Worm (Caenorhabditis elegans) whole organism, L4/young adult: ENCODE results near the gene F53C3.4.

Source experiments
- W03F9.2 ChIP-seq: fragments of 150-350 bp; optimal IDR thresholded peaks from 2 replicates; lab custom pipeline; 2014; ENCODE audit warnings: missing biosample characterization, missing genetic modification characterization
- dao-5 ChIP-seq: sonication (generic microtip); optimal IDR thresholded peaks from 2 replicates; lab custom pipeline; 2016; ENCODE audit warnings: missing genotype, missing genetic modification characterization, moderate library complexity, missing compliant biosample characterization
- him-1 ChIP-seq: sonication (generic microtip); optimal IDR thresholded peaks from 2 replicates; lab custom pipeline; 2016; ENCODE audit warnings: missing genotype, missing genetic modification reagents, missing genetic modification characterization, missing compliant biosample characterization

Gene F53C3.4

DNA sequence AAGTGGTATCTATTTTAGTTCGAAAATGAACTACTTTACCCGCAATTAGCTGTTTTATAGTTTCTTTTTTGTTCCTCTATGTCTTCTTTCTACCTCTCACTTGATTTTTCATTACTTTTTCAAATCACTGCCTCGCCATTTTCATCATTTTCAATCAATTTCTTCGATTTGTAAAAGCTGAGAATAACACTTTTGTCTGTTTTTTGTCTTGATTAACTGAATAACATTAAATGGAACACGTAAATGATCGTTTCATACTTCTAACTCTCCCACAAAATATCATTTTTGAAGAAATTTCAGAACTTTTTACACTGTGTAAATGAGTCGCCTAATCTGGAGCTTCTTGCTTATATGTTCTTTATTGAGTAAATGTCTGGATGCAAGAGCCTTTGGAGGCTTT is at the start of gene F53C3.4:
TSS of gene F53C3.4 (plus strand) at position 301 of the 400 bp plus-strand sequence.
- no peak for TF ChIP-seq W03F9.2
- no peak for TF ChIP-seq dao-5
- no peak for TF ChIP-seq him-1 (tag; lab: Kevin White, UChicago)

- TF ChIP-seq him-1 (tag; lab: Kevin White, UChicago) (no peak), W03F9.2 (no peak), dao-5 (no peak)
Observed at ce11 chrII:3852654-3853053, 48.6 kb upstream of the F53C3.4 start, which contains the start of gene nhr-257. Gene nhr-257 (plus strand): TSS chrII:3852954.

ce11 chrII:3860826-3861225 is 40.4 kb upstream of the F53C3.4 start, which contains the start of gene oac-11:
Gene oac-11 (minus strand): TSS chrII:3860926.
- no peak for TF ChIP-seq W03F9.2
- no peak for TF ChIP-seq dao-5
- TF ChIP-seq him-1 (tag; lab: Kevin White, UChicago): no peak

- TF ChIP-seq dao-5: no peak
- TF ChIP-seq him-1 (tag; lab: Kevin White, UChicago): no peak
- no peak for TF ChIP-seq W03F9.2
Observed at ce11 chrII:3862053-3862452, 39.2 kb upstream of the F53C3.4 start.

ce11 chrII:3864652-3865051 is 36.6 kb upstream of the F53C3.4 start, which contains the start of gene nhr-261:
Gene nhr-261 (minus strand): TSS chrII:3864752.
- TF ChIP-seq him-1 (tag; lab: Kevin White, UChicago): no peak
- TF ChIP-seq dao-5: no peak
- TF ChIP-seq W03F9.2: no peak

- TF ChIP-seq dao-5: no peak
- no peak for TF ChIP-seq W03F9.2
- TF ChIP-seq him-1 (tag; lab: Kevin White, UChicago): no peak
Observed at ce11 chrII:3869601-3870000, 31.6 kb upstream of the F53C3.4 start, which contains the start of gene oac-10. Gene oac-10 (plus strand): TSS chrII:3869901.

DNA sequence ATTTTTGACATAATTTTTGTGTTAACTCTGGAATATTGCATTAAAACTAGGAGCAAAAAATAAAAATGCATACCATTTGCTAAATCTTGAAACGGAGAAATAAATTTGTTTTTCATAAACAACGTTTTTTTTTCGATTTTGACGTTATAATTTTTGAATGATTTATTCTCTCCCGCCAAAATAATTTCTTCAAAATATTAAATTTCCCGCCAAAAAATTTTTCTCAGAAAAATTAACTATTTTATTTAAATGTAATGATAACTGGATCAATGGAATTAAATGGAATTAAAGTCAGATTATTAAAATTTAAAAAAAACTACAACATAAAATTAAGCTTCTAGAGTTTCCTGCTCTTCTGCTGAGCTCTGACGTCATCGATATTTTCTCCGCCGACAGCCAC is 24.1 kb upstream of the F53C3.4 start, which contains the start of gene nep-3:
TSS of gene nep-3 (minus strand) at position 101 of the 400 bp plus-strand sequence.
- TF ChIP-seq dao-5 (no peak), him-1 (tag; lab: Kevin White, UChicago) (no peak), W03F9.2 (no peak)

DNA sequence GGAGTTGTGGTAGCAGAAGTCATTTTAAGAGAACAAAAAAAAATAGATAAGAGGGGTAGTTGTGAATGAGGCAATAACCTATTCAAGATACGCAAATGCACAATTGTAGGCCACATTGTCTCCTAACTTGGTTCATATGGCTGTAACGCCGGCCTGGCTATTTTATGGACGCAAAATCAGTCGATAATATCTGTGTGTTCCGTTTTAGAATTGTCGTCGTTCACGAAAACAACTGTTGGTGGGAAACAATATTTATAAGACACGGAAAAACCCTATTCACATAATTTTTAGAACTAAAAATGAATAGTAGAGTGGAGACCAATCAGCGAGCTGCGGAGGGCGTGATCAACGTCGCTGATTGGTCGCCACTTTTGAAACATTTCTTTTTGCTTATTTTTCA is 23.3 kb upstream of the F53C3.4 start, which contains the start of gene sdz-7:
TSS of gene sdz-7 (minus strand) at position 101 of the 400 bp plus-strand sequence.
- TF ChIP-seq him-1 (tag; lab: Kevin White, UChicago): no peak
- no peak for TF ChIP-seq dao-5
- TF ChIP-seq W03F9.2: no peak

DNA sequence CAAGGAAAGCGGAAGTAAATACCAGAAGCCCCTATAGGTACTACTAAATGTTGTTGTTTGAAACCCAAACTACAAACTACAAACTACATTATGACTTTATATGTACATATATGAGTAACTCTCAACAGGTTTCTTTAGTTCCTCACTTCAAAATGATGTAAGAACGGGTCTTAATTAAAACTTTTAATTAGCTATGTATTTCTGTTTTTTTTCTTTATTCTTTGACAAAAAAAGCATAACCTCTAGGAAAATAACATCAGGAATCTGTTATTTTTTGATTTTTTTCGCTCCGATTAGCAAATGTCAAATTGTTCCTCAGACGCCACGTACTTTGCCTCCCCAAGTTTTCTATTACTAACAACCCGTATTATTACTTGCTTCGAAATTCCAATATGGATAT is 22.9 kb upstream of the F53C3.4 start, which contains the start of gene srh-250:
TSS of gene srh-250 (plus strand) at position 301 of the 400 bp plus-strand sequence.
- TF ChIP-seq him-1 (tag; lab: Kevin White, UChicago): no peak
- no peak for TF ChIP-seq W03F9.2
- TF ChIP-seq dao-5: no peak

DNA sequence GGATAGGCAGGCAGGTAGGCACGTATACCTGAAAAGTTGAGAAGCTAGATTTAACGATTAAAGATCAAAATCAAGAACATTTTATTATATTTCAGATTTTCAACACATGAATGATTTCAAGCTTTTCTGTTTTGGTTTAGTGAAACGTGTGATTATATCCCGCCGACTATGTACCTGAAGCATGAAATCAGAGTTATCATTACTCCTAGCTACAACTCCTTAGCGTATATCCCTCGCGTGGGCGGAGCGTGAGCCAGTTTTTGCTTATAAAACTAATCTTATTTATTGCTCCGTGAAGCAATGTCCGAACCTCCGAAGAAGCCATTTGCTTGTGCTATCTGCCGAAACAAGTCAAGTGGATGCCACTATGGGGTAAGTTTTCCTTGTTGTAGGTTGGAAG is 21.3 kb upstream of the F53C3.4 start, which contains the start of gene nhr-166:
TSS of gene nhr-166 (plus strand) at position 301 of the 400 bp plus-strand sequence.
- TF ChIP-seq W03F9.2 (no peak), dao-5 (no peak), him-1 (tag; lab: Kevin White, UChicago) (no peak)

DNA sequence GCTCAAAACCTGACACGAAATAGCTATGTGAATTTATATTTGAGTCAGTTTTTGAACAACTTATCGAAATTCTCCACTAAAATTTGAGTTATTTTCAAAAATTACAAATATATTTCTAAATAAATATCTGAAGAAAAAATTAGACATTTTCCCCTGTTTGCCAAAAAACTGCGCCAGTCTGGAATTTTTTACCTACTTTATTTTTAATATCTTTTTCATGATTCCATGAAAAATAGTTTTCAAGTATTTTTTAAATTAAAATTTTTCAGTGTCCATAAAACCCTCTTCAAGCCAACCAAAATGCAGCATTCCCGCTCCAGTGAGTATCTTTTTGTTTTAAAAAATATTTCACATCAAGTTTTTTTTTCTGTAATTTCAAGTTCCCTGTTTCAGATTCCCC is 10.1 kb upstream of the F53C3.4 start, which contains the start of gene F53C3.8:
TSS of gene F53C3.8 (plus strand) at position 301 of the 400 bp plus-strand sequence.
- TF ChIP-seq dao-5: no peak
- TF ChIP-seq him-1 (tag; lab: Kevin White, UChicago): no peak
- no peak for TF ChIP-seq W03F9.2

ce11 chrII:3893911-3894310 is 7.3 kb upstream of the F53C3.4 start:
- no peak for TF ChIP-seq him-1 (tag; lab: Kevin White, UChicago)
- no peak for TF ChIP-seq W03F9.2
- no peak for TF ChIP-seq dao-5

DNA sequence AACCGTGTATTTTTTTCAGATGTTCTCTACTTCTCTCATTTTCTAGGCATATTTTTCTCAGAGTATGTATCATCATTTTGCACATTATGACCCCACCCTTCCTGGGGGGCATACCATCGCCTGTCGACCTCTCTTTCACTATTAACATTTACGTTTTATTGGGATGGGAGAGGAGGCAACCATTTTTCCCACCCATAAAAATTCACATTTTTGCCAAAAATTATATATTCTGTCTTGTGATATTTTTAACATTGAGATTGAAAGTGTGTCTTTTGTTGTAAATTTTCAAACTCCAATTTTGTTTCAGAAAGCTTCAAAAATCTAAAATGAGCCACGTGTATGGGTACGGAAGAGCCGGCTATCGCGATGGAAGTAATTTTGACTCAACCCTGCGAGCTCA is 6.5 kb upstream of the F53C3.4 start, which contains the start of gene F53C3.7:
TSS of gene F53C3.7 (plus strand) at position 301 of the 400 bp plus-strand sequence.
- TF ChIP-seq him-1 (tag; lab: Kevin White, UChicago) (no peak), dao-5 (no peak), W03F9.2 (no peak)

DNA sequence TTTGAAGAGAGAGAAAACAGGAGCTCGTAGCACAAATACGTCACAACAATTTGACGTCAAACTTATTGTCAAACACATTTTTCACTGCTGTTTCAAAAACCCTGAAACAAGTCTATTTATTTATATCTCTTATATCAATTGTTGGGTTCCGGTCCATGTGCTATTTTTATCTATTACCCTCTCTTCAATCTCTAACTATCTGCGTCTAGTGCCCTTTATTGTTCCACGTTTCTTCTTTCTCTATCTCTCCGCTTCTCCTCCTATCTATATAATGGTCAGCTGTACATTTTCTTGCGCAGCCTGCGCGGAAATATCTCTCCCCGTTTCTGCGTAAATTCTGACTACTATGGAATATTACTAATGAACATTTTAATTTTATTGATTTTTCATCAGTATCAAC is 4.3 kb upstream of the F53C3.4 start:
- TF ChIP-seq him-1 (tag; lab: Kevin White, UChicago) (no peak), W03F9.2 (no peak)

- no peak for TF ChIP-seq W03F9.2
- TF ChIP-seq dao-5: no peak
- no peak for TF ChIP-seq him-1 (tag; lab: Kevin White, UChicago)
Observed at ce11 chrII:3897758-3898494, 3.3 kb upstream of the F53C3.4 start, which contains the start of gene F53C3.6. Gene F53C3.6 (plus strand): TSS chrII:3898142.
